Worm (Caenorhabditis elegans) whole organism, L4 larva: Measurements from ENCODE around the gene inx-6.

ENCODE experiments used
- aha-1 ChIP-seq: fragments of 150-350 bp; peaks from one replicate; lab custom pipeline; 2014; ENCODE audit warnings: missing biosample characterization, missing genetic modification characterization
- ama-1 ChIP-seq: fragments of 150-350 bp; optimal IDR thresholded peaks from 2 replicates; lab custom pipeline; 2014; ENCODE audit warnings: inconsistent platforms, mixed read lengths
- dve-1 ChIP-seq: sonication (generic microtip); optimal IDR thresholded peaks from 2 replicates; lab custom pipeline; 2017; ENCODE audit warnings: antibody characterized with exemption, mild to moderate bottlenecking, missing genetic modification characterization, missing compliant biosample characterization; ENCODE audit not compliant: insufficient read depth
- hif-1 ChIP-seq, 2 experiments: sonication (generic microtip); optimal IDR thresholded peaks; 2 replicates each; lab custom pipeline; 2016 to 2017; ENCODE audit warnings: missing compliant biosample characterization in 2 of 2, missing genetic modification characterization in 2 of 2, missing genetic modification reagents in 2 of 2, missing genotype in 2 of 2, mild to moderate bottlenecking in 1 of 2
- hlh-30 ChIP-seq: sonication (generic microtip); optimal IDR thresholded peaks from 2 replicates; lab custom pipeline; 2017; ENCODE audit warnings: antibody characterized with exemption, mild to moderate bottlenecking, missing genetic modification characterization, missing compliant biosample characterization; ENCODE audit not compliant: insufficient read depth
- jun-1 ChIP-seq: fragments of 150-350 bp; optimal IDR thresholded peaks from 2 replicates; lab custom pipeline; 2014; ENCODE audit warnings: missing biosample characterization, missing genetic modification reagents, missing genetic modification characterization
- mdl-1 ChIP-seq, 2 experiments: fragments of 150-350 bp in 1 of 2; sonication (generic microtip) in 1 of 2; optimal IDR thresholded peaks; 2 replicates each; lab custom pipeline; 2014 to 2017; ENCODE audit warnings: missing biosample characterization in 2 of 2, missing genetic modification characterization in 2 of 2
- mxl-2 ChIP-seq: fragments of 200-800 bp; sonication (Bioruptor generic); conservative IDR thresholded peaks from 2 replicates; pipeline ENCODE4 v1.3.6; 2022; ENCODE audit warnings: missing genetic modification reagents, missing genetic modification characterization, missing compliant biosample characterization
- nhr-6 ChIP-seq: fragments of 150-350 bp; optimal IDR thresholded peaks from 2 replicates; lab custom pipeline; 2014; ENCODE audit warnings: missing biosample characterization, missing genetic modification characterization
- spr-3 ChIP-seq: fragments of 200-800 bp; sonication (Bioruptor generic); optimal IDR thresholded peaks from 2 replicates; lab custom pipeline; 2018; ENCODE audit warnings: mild to moderate bottlenecking, missing genetic modification characterization, missing compliant biosample characterization
- unc-62 ChIP-seq, 3 experiments: fragments of 150-350 bp in 1 of 3; sonication (generic microtip); optimal IDR thresholded peaks in 2 of 3; peaks in 1 of 3; 1 replicate in 1 of 3; 2 replicates in 2 of 3; lab custom pipeline; 2014 to 2017; ENCODE audit warnings: missing biosample characterization in 3 of 3, missing genetic modification characterization in 3 of 3, missing genetic modification reagents in 3 of 3, missing genotype in 1 of 3

- TF ChIP-seq aha-1 (no peak), mdl-1 (tag; optimal IDR thresholded peaks at IDR 0.05; lab: Kevin White, UChicago) (no peak), ama-1 (lab: Kevin White, UChicago) (no peak), dve-1 (tag; lab: Kevin White, UChicago) (no peak), nhr-6 (tag; lab: Kevin White, UChicago) (no peak), unc-62 (GFP tag; optimal IDR thresholded peaks at IDR 0.05 in 1 of 2; lab: Kevin White, UChicago) (no peak), unc-62 (tag; optimal IDR thresholded peaks at IDR 0.05; lab: Kevin White, UChicago) (no peak), hif-1 (tag; optimal IDR thresholded peaks at IDR 0.05; lab: Kevin White, UChicago) (no peak), hlh-30 (no peak), jun-1 (tag; lab: Kevin White, UChicago) (no peak), mxl-2 (GFP tag; lab: Robert Waterston, UW) (no peak), spr-3 (GFP tag; lab: Kevin White, UChicago) (no peak)
Measured at ce11 chrIV:12796811-12797210, 50.4 kb downstream of the inx-6 start.
